Worm (Caenorhabditis elegans) whole organism, mixed stage, embryonic: ENCODE results near the gene syx-5.

Source experiments
- cnd-1 ChIP-seq: fragments of 200-800 bp; sonication (Bioruptor generic); optimal IDR thresholded peaks from 2 replicates; lab custom pipeline; 2018; ENCODE audit warnings: mild to moderate bottlenecking, missing genetic modification characterization, missing compliant biosample characterization
- lin-13 ChIP-seq: fragments of 150-350 bp; optimal IDR thresholded peaks from 2 replicates; lab custom pipeline; 2014; ENCODE audit warnings: missing biosample characterization, missing genetic modification characterization
- nhr-12 ChIP-seq: fragments of 150-350 bp; optimal IDR thresholded peaks from 2 replicates; lab custom pipeline; 2014; ENCODE audit warnings: missing biosample characterization, missing genetic modification characterization
- nhr-237 ChIP-seq: fragments of 150-350 bp; optimal IDR thresholded peaks from 2 replicates; lab custom pipeline; 2014; ENCODE audit warnings: missing biosample characterization, missing genetic modification characterization
- nhr-28 ChIP-seq: fragments of 150-350 bp; optimal IDR thresholded peaks from 2 replicates; lab custom pipeline; 2014; ENCODE audit warnings: missing biosample characterization, missing genetic modification characterization
- unc-62 ChIP-seq: fragments of 150-350 bp; optimal IDR thresholded peaks from 2 replicates; lab custom pipeline; 2014; ENCODE audit warnings: missing biosample characterization, missing genetic modification reagents, missing genetic modification characterization

ce11 chrV:11725971-11726370 lies 38.7 kb upstream of the syx-5 start, which contains the start of gene daf-11:
- no peak for TF ChIP-seq nhr-237
- TF ChIP-seq nhr-28 = no peak
- no peak for TF ChIP-seq lin-13 (tag; lab: Kevin White, UChicago)
- TF ChIP-seq unc-62 (GFP tag; lab: Kevin White, UChicago) = no peak
- TF ChIP-seq cnd-1 (tag; lab: Kevin White, UChicago) = no peak
- TF ChIP-seq nhr-12 (tag; lab: Kevin White, UChicago) = no peak
